Fruit fly (Drosophila melanogaster) whole organism, wandering third instar larva: Measurements from ENCODE around the gene lgs.

Source experiments
- Abd-B ChIP-seq: fragments of >200 bp; optimal IDR thresholded peaks from 2 replicates; lab custom pipeline; 2017; ENCODE audit warnings: missing biosample characterization, missing genetic modification characterization
- CG32264 ChIP-seq: fragments of 200-800 bp; sonication (Bioruptor generic); optimal IDR thresholded peaks from 2 replicates; lab custom pipeline; 2016; ENCODE audit warnings: missing biosample characterization, missing genetic modification characterization
- CG9705 ChIP-seq: fragments of 200-800 bp; sonication (Bioruptor generic); optimal IDR thresholded peaks from 2 replicates; lab custom pipeline; 2018; ENCODE audit warnings: missing biosample characterization, mild to moderate bottlenecking, missing genetic modification characterization
- CrebA ChIP-seq: fragments of 200-800 bp; sonication (Bioruptor generic); optimal IDR thresholded peaks from 2 replicates; lab custom pipeline; 2016; ENCODE audit warnings: missing biosample characterization, mild to moderate bottlenecking, missing genetic modification characterization, borderline replicate concordance
- Dfd ChIP-seq: fragments of >200 bp; optimal IDR thresholded peaks from 2 replicates; lab custom pipeline; 2017; ENCODE audit warnings: missing biosample characterization, missing genetic modification characterization
- Dif ChIP-seq: fragments of 200-275, 200-300 bp; sonication (Bioruptor generic); optimal IDR thresholded peaks from 2 replicates; lab custom pipeline; 2018; ENCODE audit warnings: missing biosample characterization, missing genetic modification characterization; ENCODE audit not compliant: partially characterized antibody
- GATAd ChIP-seq: sonication (Bioruptor generic); optimal IDR thresholded peaks from 2 replicates; lab custom pipeline; 2016; ENCODE audit warnings: missing biosample characterization, missing genetic modification characterization
- HLH106 ChIP-seq: fragments of 200-800 bp; optimal IDR thresholded peaks from 3 replicates; lab custom pipeline; 2019; ENCODE audit warnings: missing biosample characterization, mild to moderate bottlenecking, missing genetic modification characterization, moderate library complexity
- Hnf4 ChIP-seq: fragments of 200-800 bp; sonication (Bioruptor generic); optimal IDR thresholded peaks from 2 replicates; lab custom pipeline; 2016; ENCODE audit warnings: missing biosample characterization, mild to moderate bottlenecking, missing genetic modification characterization
- Hr78 ChIP-seq: fragments of >200 bp; optimal IDR thresholded peaks from 2 replicates; lab custom pipeline; 2017; ENCODE audit warnings: missing biosample characterization, missing genetic modification characterization
- Hr83 ChIP-seq: fragments of 200-300 bp; sonication (Bioruptor generic); optimal IDR thresholded peaks from 2 replicates; lab custom pipeline; 2016; ENCODE audit warnings: missing biosample characterization, mild to moderate bottlenecking, missing genetic modification characterization, moderate library complexity; ENCODE audit not compliant: poor library complexity, severe bottlenecking
- Jra ChIP-seq: sonication (Bioruptor generic); optimal IDR thresholded peaks from 2 replicates; lab custom pipeline; 2016; ENCODE audit warnings: missing biosample characterization, missing genetic modification characterization
- Mio ChIP-seq: sonication (Bioruptor generic); optimal IDR thresholded peaks from 2 replicates; lab custom pipeline; 2016; ENCODE audit warnings: missing biosample characterization, missing genetic modification characterization
- Myc ChIP-seq: fragments of >200 bp; optimal IDR thresholded peaks from 2 replicates; lab custom pipeline; 2017
- N ChIP-seq: fragments of >200 bp; optimal IDR thresholded peaks from 2 replicates; lab custom pipeline; 2018; ENCODE audit warnings: missing biosample characterization, missing external identifiers, missing genetic modification characterization
- OdsH ChIP-seq: fragments of 200-800 bp; sonication (Bioruptor generic); optimal IDR thresholded peaks from 2 replicates; lab custom pipeline; 2016; ENCODE audit warnings: missing biosample characterization, mild to moderate bottlenecking, missing genetic modification characterization
- Rel ChIP-seq, 2 experiments: fragments of 200-800 bp; sonication (Bioruptor generic) in 1 of 2; optimal IDR thresholded peaks; 2 replicates in 1 of 2; 3 replicates in 1 of 2; lab custom pipeline; 2016 to 2019; ENCODE audit warnings: mild to moderate bottlenecking in 2 of 2, missing biosample characterization in 2 of 2, missing genetic modification characterization in 2 of 2, moderate library complexity in 1 of 2
- Sp1 ChIP-seq: fragments of 200-800 bp; sonication (Bioruptor generic); optimal IDR thresholded peaks from 3 replicates; lab custom pipeline; 2019; ENCODE audit warnings: missing biosample characterization, mild to moderate bottlenecking, missing genetic modification characterization, moderate library complexity
- Vsx2 ChIP-seq: fragments of 200-300, 225-300 bp; sonication (Bioruptor generic); optimal IDR thresholded peaks from 2 replicates; lab custom pipeline; 2018; ENCODE audit warnings: missing biosample characterization, missing genetic modification characterization; ENCODE audit not compliant: partially characterized antibody
- br ChIP-seq: fragments of 200-800 bp; sonication (Bioruptor generic); optimal IDR thresholded peaks from 2 replicates; lab custom pipeline; 2016; ENCODE audit warnings: missing biosample characterization, missing genetic modification characterization
- brk ChIP-seq: fragments of 200-800 bp; sonication (Bioruptor generic); optimal IDR thresholded peaks from 2 replicates; lab custom pipeline; 2016; ENCODE audit warnings: missing biosample characterization, mild to moderate bottlenecking, missing genetic modification characterization
- dl ChIP-seq, 2 experiments: fragments of 175-275, 200-275 bp in 1 of 2; fragments of 200-275 bp in 1 of 2; sonication (Bioruptor generic); optimal IDR thresholded peaks; lab custom pipeline; 2018; ENCODE audit warnings: mild to moderate bottlenecking in 2 of 2, missing biosample characterization in 2 of 2, missing genetic modification characterization in 2 of 2, moderate library complexity in 2 of 2; ENCODE audit not compliant: partially characterized antibody in 2 of 2, insufficient read depth in 1 of 2
- dmrt93B ChIP-seq: fragments of 200-800 bp; sonication (Bioruptor generic); optimal IDR thresholded peaks from 2 replicates; lab custom pipeline; 2018; ENCODE audit warnings: missing biosample characterization, mild to moderate bottlenecking, missing genetic modification characterization
- dsf ChIP-seq: sonication (Bioruptor generic); optimal IDR thresholded peaks from 2 replicates; lab custom pipeline; 2016; ENCODE audit warnings: missing biosample characterization, missing genetic modification characterization, borderline replicate concordance
- ey ChIP-seq: fragments of 200-800 bp; sonication (Bioruptor generic); optimal IDR thresholded peaks from 2 replicates; lab custom pipeline; 2016; ENCODE audit warnings: missing biosample characterization, missing genetic modification characterization
- foxo ChIP-seq, 2 experiments: fragments of 200-800 bp; sonication (Bioruptor generic); optimal IDR thresholded peaks; 2 replicates in 1 of 2; 3 replicates in 1 of 2; lab custom pipeline; 2016 to 2017; ENCODE audit warnings: missing biosample characterization in 2 of 2, missing genetic modification characterization in 2 of 2
- fru ChIP-seq: fragments of 200-800 bp; sonication (Bioruptor generic); optimal IDR thresholded peaks from 3 replicates; lab custom pipeline; 2016; ENCODE audit warnings: missing biosample characterization, mild to moderate bottlenecking, missing genetic modification characterization
- h ChIP-seq: fragments of 200-800 bp; sonication (Bioruptor generic); optimal IDR thresholded peaks from 3 replicates; lab custom pipeline; 2016; ENCODE audit warnings: missing biosample characterization, mild to moderate bottlenecking, missing genetic modification characterization
- jim ChIP-seq: fragments of 175-275, 200-325 bp; sonication (Bioruptor generic); optimal IDR thresholded peaks from 2 replicates; lab custom pipeline; 2016; ENCODE audit warnings: missing biosample characterization, mild to moderate bottlenecking, missing genetic modification characterization
- lola ChIP-seq: fragments of >200 bp; optimal IDR thresholded peaks from 2 replicates; lab custom pipeline; 2017; ENCODE audit warnings: missing biosample characterization, missing genetic modification characterization
- pan ChIP-seq: fragments of >200 bp; optimal IDR thresholded peaks from 2 replicates; lab custom pipeline; 2017
- psq ChIP-seq: fragments of 200-800 bp; sonication (Bioruptor generic); optimal IDR thresholded peaks from 3 replicates; lab custom pipeline; 2017; ENCODE audit warnings: missing biosample characterization, mild to moderate bottlenecking, missing genetic modification characterization, moderate library complexity
- rgr ChIP-seq: fragments of 200-800 bp; sonication (Bioruptor generic); optimal IDR thresholded peaks from 3 replicates; lab custom pipeline; 2016; ENCODE audit warnings: missing biosample characterization, mild to moderate bottlenecking, missing genetic modification characterization
- sage ChIP-seq: fragments of 200-800 bp; sonication (Bioruptor generic); optimal IDR thresholded peaks from 2 replicates; lab custom pipeline; 2016; ENCODE audit warnings: missing biosample characterization, mild to moderate bottlenecking, missing genetic modification characterization
- sv ChIP-seq: fragments of 200-800 bp; sonication (Bioruptor generic); optimal IDR thresholded peaks from 3 replicates; lab custom pipeline; 2016; ENCODE audit warnings: missing biosample characterization, missing genetic modification characterization
- tai ChIP-seq: sonication (Bioruptor generic); optimal IDR thresholded peaks from 2 replicates; lab custom pipeline; 2016; ENCODE audit warnings: missing biosample characterization, missing genetic modification characterization
- usp ChIP-seq: fragments of >200 bp; optimal IDR thresholded peaks from 2 replicates; lab custom pipeline; 2017; ENCODE audit warnings: missing biosample characterization, missing genetic modification characterization
- woc ChIP-seq: sonication (Bioruptor generic); optimal IDR thresholded peaks from 2 replicates; lab custom pipeline; 2016; ENCODE audit warnings: missing biosample characterization, mild to moderate bottlenecking, missing genetic modification characterization

Gene lgs

DNA sequence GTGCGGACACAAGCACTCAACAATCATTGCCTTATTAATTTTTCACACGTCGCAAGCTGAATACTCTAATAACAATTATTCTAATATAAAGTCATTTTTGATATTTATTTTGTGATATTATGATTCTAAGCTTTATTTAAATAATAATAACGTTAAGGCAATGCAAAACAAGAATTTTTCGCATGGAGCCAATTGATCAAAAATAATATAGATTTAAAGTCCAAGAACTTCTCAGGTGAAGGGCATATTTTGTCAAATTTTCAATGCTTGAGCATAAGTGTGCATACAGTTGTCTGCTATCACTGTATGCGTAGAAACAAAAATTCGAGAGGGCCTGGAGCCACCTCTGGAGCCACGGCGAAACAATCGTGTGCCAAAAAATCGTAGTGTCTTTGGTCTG is 9.4 kb downstream of the lgs start:
- TF ChIP-seq Dif (GFP tag; lab: Kevin White, UChicago) (no peak), jim (GFP tag; lab: Kevin White, UChicago) (no peak), Rel (GFP tag; optimal IDR thresholded peaks at IDR 0.05; lab: Kevin White, UChicago) (no peak), Rel (tag; optimal IDR thresholded peaks at IDR 0.05; lab: Kevin White, UChicago) (no peak)
- TF ChIP-seq, all 38 proteins: peak for 0

DNA sequence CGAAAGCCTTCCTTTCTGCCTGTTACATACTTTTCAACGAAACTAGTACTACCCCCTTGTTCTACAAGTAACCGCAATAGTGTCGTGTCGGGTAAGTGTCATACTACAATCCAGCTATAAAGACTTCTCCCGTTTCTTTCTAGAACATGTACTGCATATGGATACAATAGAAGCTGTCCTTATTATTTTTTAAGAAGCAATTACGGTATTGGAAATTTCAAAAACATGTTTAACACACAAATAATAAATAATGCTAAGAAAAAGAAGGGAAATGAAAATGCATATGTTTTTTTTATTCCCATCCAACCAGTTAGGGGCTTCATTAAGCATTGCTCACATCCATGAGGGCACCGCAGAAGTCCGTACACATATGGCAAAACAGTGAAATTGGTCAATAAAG is 14.2 kb downstream of the lgs start:
- no peak for TF ChIP-seq fru (GFP tag; lab: Kevin White, UChicago)
- no peak for TF ChIP-seq Vsx2 (GFP tag; lab: Kevin White, UChicago)
- TF ChIP-seq Dif (GFP tag; lab: Kevin White, UChicago) = no peak
- no peak for TF ChIP-seq N (GFP tag; lab: Kevin White, UChicago)
- no peak for TF ChIP-seq foxo (GFP tag; optimal IDR thresholded peaks at IDR 0.05; lab: Kevin White, UChicago)
- TF ChIP-seq CrebA (GFP tag; lab: Kevin White, UChicago) = no peak
- no peak for TF ChIP-seq OdsH (GFP tag; lab: Kevin White, UChicago)

DNA sequence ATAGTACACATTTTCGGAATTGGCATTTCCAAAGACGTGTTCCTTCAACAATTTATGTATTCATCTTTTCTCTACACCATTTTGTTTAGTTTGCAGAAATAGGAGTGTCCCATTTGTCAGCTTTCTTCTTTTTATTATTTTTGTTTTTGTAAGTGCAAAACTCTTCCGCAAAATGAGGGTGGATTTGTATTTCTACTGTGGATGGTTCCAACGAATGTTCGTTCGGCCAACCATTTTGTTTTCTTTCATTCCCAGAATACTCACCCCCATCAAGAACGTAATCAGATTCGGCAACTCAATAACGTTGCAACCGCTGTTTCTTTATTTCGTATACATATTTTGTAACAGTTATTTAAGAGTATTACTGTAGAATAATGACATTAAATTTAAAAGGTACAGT is 15.5 kb downstream of the lgs start:
- TF ChIP-seq sv (GFP tag; lab: Kevin White, UChicago) = no peak
- TF ChIP-seq fru (GFP tag; lab: Kevin White, UChicago) = no peak
- TF ChIP-seq Hnf4 (GFP tag; lab: Kevin White, UChicago) = no peak
- TF ChIP-seq Dif (GFP tag; lab: Kevin White, UChicago) = no peak
- no peak for TF ChIP-seq HLH106

DNA sequence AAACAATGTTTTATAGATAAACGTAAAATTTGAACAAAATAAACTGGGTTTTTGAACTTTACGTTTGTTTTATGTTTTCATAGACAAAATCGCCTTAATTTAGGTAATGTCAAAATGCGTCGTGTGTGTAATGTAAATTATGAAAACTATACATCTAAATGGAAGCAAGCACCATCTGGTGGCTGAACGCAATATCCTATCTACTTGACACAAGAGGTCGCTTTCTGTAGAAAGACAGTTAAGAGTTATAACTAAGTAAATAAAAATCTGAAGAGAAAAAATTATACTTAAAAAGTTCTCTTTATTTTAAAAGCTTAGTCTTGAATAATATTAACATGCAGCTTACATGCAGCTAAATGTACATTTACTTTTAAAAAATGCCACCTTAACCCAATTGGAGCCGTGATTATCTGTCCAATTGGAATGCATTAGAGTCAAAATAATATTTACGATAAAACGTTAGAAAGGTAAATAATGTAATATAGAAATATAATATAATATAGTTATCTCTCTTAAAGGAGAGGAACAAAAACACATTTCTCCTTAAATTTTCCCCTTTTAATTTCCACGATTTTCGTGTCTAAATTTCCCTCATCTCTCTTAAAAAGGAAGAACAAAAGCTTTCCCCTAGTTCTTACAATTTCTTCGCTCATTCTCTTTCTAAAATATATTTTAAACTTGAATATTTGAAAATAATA is 18.9 kb downstream of the lgs start:
- TF ChIP-seq Rel (GFP tag; optimal IDR thresholded peaks at IDR 0.05; lab: Kevin White, UChicago) = no peak
- TF ChIP-seq Rel (tag; optimal IDR thresholded peaks at IDR 0.05; lab: Kevin White, UChicago) = no peak
- TF ChIP-seq jim (GFP tag; lab: Kevin White, UChicago) = no peak
- peak in 1 of 2 experiments; percentile 81 for TF ChIP-seq foxo (GFP tag; optimal IDR thresholded peaks at IDR 0.05; lab: Kevin White, UChicago)
- TF ChIP-seq CG9705 (GFP tag; lab: Kevin White, UChicago) = peak; percentile 54
- TF ChIP-seq Dfd (GFP tag; lab: Kevin White, UChicago) = no peak
- TF ChIP-seq tai = peak; percentile 80
- TF ChIP-seq Abd-B = no peak
- no peak for TF ChIP-seq N (GFP tag; lab: Kevin White, UChicago)
- peak; percentile 14 for TF ChIP-seq dsf (GFP tag; lab: Kevin White, UChicago)
- TF ChIP-seq Hr83 (GFP tag; lab: Kevin White, UChicago) = peak; percentile 82
- peak; percentile 54 for TF ChIP-seq dmrt93B (GFP tag; lab: Kevin White, UChicago)
- TF ChIP-seq Sp1 (GFP tag; lab: Kevin White, UChicago) = no peak
- TF ChIP-seq brk (GFP tag; lab: Kevin White, UChicago) = peak; percentile 58
- TF ChIP-seq lola (GFP tag; lab: Kevin White, UChicago) = no peak
- peak; percentile 86 for TF ChIP-seq fru (GFP tag; lab: Kevin White, UChicago)
- TF ChIP-seq Mio (GFP tag; lab: Kevin White, UChicago) = peak; percentile 26
- TF ChIP-seq HLH106 = peak; percentile 70
- peak; percentile 80 for TF ChIP-seq sv (GFP tag; lab: Kevin White, UChicago)
- TF ChIP-seq sage (GFP tag; lab: Kevin White, UChicago) = peak; percentile 50
- peak; percentile 80 for TF ChIP-seq rgr (GFP tag; lab: Kevin White, UChicago)
- peak; percentile 13 for TF ChIP-seq CG32264 (GFP tag; lab: Kevin White, UChicago)
- TF ChIP-seq ey (GFP tag; lab: Kevin White, UChicago) = peak; percentile 61
- no peak for TF ChIP-seq br (GFP tag; lab: Kevin White, UChicago)
- TF ChIP-seq Dif (GFP tag; lab: Kevin White, UChicago) = no peak
- peak; percentile 55 for TF ChIP-seq Jra (GFP tag; lab: Kevin White, UChicago)
- TF ChIP-seq Vsx2 (GFP tag; lab: Kevin White, UChicago) = no peak
- no peak for TF ChIP-seq Hr78
- peak; percentile 76 for TF ChIP-seq Hnf4 (GFP tag; lab: Kevin White, UChicago)
- peak; percentile 60 for TF ChIP-seq psq (GFP tag; lab: Kevin White, UChicago)
- no peak for TF ChIP-seq Myc (lab: Kevin White, UChicago)
- no peak for TF ChIP-seq usp (GFP tag; lab: Kevin White, UChicago)
- TF ChIP-seq GATAd (GFP tag; lab: Kevin White, UChicago) = peak; percentile 49
- TF ChIP-seq woc (GFP tag; lab: Kevin White, UChicago) = no peak
- TF ChIP-seq h (GFP tag; lab: Kevin White, UChicago) = peak; percentile 72
- TF ChIP-seq pan (lab: Kevin White, UChicago) = no peak
- no peak for TF ChIP-seq dl (GFP tag; optimal IDR thresholded peaks at IDR 0.05; lab: Kevin White, UChicago; ENCODE audit: insufficient read depth in 1 of 2, partially characterized antibody in 2 of 2)
- TF ChIP-seq OdsH (GFP tag; lab: Kevin White, UChicago) = peak; percentile 73
- peak; percentile 27 for TF ChIP-seq CrebA (GFP tag; lab: Kevin White, UChicago)
- TF ChIP-seq, all 38 proteins: peak for 22
